Worm (Caenorhabditis elegans): Measurements from ENCODE around the gene C07G2.5.

The C07G2.5 gene

ce11 chrIII:4519410-4519809, 20.6 kb upstream of the C07G2.5 start:
- TF ChIP-seq ceh-2 (tag; optimal IDR thresholded peaks at IDR 0.05), result no peak
- TF ChIP-seq ceh-19 (GFP tag; optimal IDR thresholded peaks at IDR 0.05), result no peak
- peak; percentile 33 for TF ChIP-seq ceh-31 (tag; optimal IDR thresholded peaks at IDR 0.05)
- peak; percentile 36 for TF ChIP-seq unc-42 (tag; optimal IDR thresholded peaks at IDR 0.05)

- TF ChIP-seq ceh-48 (tag; optimal IDR thresholded peaks at IDR 0.05) (no peak), ceh-19 (GFP tag; optimal IDR thresholded peaks at IDR 0.05) (no peak), K02D7.2 (tag; optimal IDR thresholded peaks at IDR 0.05) (no peak), hlh-30 (tag; optimal IDR thresholded peaks at IDR 0.05; ENCODE audit: insufficient read depth) (no peak), ceh-9 (tag; optimal IDR thresholded peaks at IDR 0.05) (no peak), ceh-45 (GFP tag; IDR thresholded peaks at IDR 0.05) (no peak), ama-1 (optimal IDR thresholded peaks at IDR 0.05) (no peak), ets-4 (tag; optimal IDR thresholded peaks at IDR 0.05) (no peak), sox-2 (GFP tag; IDR thresholded peaks at IDR 0.05) (no peak), hlh-13 (GFP tag; optimal IDR thresholded peaks at IDR 0.05) (no peak), unc-55 (GFP tag; optimal IDR thresholded peaks at IDR 0.05) (no peak), unc-86 (tag; optimal IDR thresholded peaks at IDR 0.05) (no peak), ceh-24 (tag; optimal IDR thresholded peaks at IDR 0.05) (no peak), unc-42 (tag; optimal IDR thresholded peaks at IDR 0.05) (no peak), ceh-34 (tag; optimal IDR thresholded peaks at IDR 0.05) (no peak)
These were observed 18.9 kb upstream of the C07G2.5 start for ce11 chrIII:4517781-4518180.

ce11 chrIII:4515173-4515572, 16.3 kb upstream of the C07G2.5 start:
- TF ChIP-seq che-1 (tag; optimal IDR thresholded peaks at IDR 0.05), result no peak
- peak; percentile 19 for TF ChIP-seq nfya-1 (tag; optimal IDR thresholded peaks at IDR 0.05)
- no peak for TF ChIP-seq fkh-10 (GFP tag; optimal IDR thresholded peaks at IDR 0.05)
- TF ChIP-seq sox-4 (tag; optimal IDR thresholded peaks at IDR 0.05), result no peak
- TF ChIP-seq unc-42 (tag; optimal IDR thresholded peaks at IDR 0.05), result peak; percentile 72
- TF ChIP-seq ceh-31 (tag; optimal IDR thresholded peaks at IDR 0.05), result peak; percentile 56
- no peak for TF ChIP-seq fax-1 (tag; optimal IDR thresholded peaks at IDR 0.05)
- TF ChIP-seq F13H6.1 (tag; optimal IDR thresholded peaks at IDR 0.05), result no peak
- no peak for TF ChIP-seq lim-6 (tag; optimal IDR thresholded peaks at IDR 0.05)
- TF ChIP-seq ceh-24 (tag; optimal IDR thresholded peaks at IDR 0.05), result no peak

- TF ChIP-seq syd-9 (tag; optimal IDR thresholded peaks at IDR 0.05), result no peak
- peak; percentile 65 for TF ChIP-seq ceh-31 (tag; optimal IDR thresholded peaks at IDR 0.05)
- TF ChIP-seq K02D7.2 (tag; optimal IDR thresholded peaks at IDR 0.05), result no peak
- no peak for TF ChIP-seq ceh-2 (tag; optimal IDR thresholded peaks at IDR 0.05)
- TF ChIP-seq ceh-14 (tag; optimal IDR thresholded peaks at IDR 0.05), result peak; percentile 0
- TF ChIP-seq ceh-34 (tag; optimal IDR thresholded peaks at IDR 0.05), result peak; percentile 5
- TF ChIP-seq ceh-45 (GFP tag; IDR thresholded peaks at IDR 0.05), result no peak
- TF ChIP-seq ets-4 (tag; optimal IDR thresholded peaks at IDR 0.05), result no peak
- no peak for TF ChIP-seq elt-4 (tag; optimal IDR thresholded peaks at IDR 0.05)
- TF ChIP-seq ceh-48 (tag; optimal IDR thresholded peaks at IDR 0.05), result no peak
- no peak for TF ChIP-seq pha-4 (tag; optimal IDR thresholded peaks at IDR 0.05)
- no peak for TF ChIP-seq tbx-2 (tag; optimal IDR thresholded peaks at IDR 0.05)
- no peak for TF ChIP-seq ceh-9 (tag; optimal IDR thresholded peaks at IDR 0.05)
- TF ChIP-seq hlh-30 (tag; optimal IDR thresholded peaks at IDR 0.05; ENCODE audit: insufficient read depth), result peak; percentile 63
- no peak for TF ChIP-seq hlh-15 (tag; optimal IDR thresholded peaks at IDR 0.05)
- no peak for TF ChIP-seq hlh-13 (GFP tag; optimal IDR thresholded peaks at IDR 0.05)
- TF ChIP-seq K09A11.1 (tag; optimal IDR thresholded peaks at IDR 0.05; ENCODE audit: insufficient read depth), result no peak
- TF ChIP-seq gmeb-2 (tag; optimal IDR thresholded peaks at IDR 0.05), result no peak
- TF ChIP-seq ztf-16 (tag; optimal IDR thresholded peaks at IDR 0.05), result no peak
- TF ChIP-seq che-1 (tag; optimal IDR thresholded peaks at IDR 0.05), result no peak
- no peak for TF ChIP-seq rnt-1 (tag; optimal IDR thresholded peaks at IDR 0.05)
- TF ChIP-seq sdc-2 (tag; optimal IDR thresholded peaks at IDR 0.05), result no peak
- no peak for TF ChIP-seq pqm-1 (tag; optimal IDR thresholded peaks at IDR 0.05)
- no peak for TF ChIP-seq Y22D7AL.16 (tag; optimal IDR thresholded peaks at IDR 0.05)
- peak; percentile 46 for TF ChIP-seq unc-42 (tag; optimal IDR thresholded peaks at IDR 0.05)
- TF ChIP-seq nhr-232 (tag; optimal IDR thresholded peaks at IDR 0.05), result no peak
- no peak for TF ChIP-seq sox-4 (tag; optimal IDR thresholded peaks at IDR 0.05)
- no peak for TF ChIP-seq T23F11.4 (GFP tag; optimal IDR thresholded peaks at IDR 0.05)
- no peak for TF ChIP-seq pros-1 (tag; optimal IDR thresholded peaks at IDR 0.05)
These were observed 15.1 kb upstream of the C07G2.5 start for ce11 chrIII:4513926-4514325.

Measured in whole organism, late embryonic.